Fruit fly (Drosophila melanogaster): ENCODE measurements around the gene tHMG2.

tHMG2 gene

DNA sequence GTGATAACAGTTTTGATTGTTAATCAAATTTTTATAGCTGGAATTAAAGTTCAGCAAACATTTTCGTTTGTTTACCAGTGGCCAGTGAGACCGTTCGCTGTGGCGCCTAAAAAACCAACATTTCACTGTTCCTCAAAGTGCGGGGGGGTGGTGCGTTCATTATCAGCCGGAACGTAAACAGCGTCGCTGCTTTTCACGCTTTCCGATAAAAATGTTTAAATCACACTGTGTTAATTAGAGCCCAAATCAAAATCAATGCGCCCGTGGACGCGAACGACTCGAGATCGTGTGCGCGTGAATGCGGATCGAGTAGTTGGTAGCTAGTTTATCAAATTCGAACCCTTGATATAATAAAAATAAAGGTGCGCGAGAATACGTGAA is 44.9 kb upstream of the tHMG2 start, which contains the start of gene CG34376 (continued):
- TF ChIP-seq slp2 (GFP tag; optimal IDR thresholded peaks at IDR 0.05) (peak; percentile 22), CG8478 (optimal IDR thresholded peaks at IDR 0.05) (no peak), Fer2 (tag; optimal IDR thresholded peaks at IDR 0.05) (no peak), so (GFP tag; IDR thresholded peaks at IDR 0.05) (no peak), tll (GFP tag; optimal IDR thresholded peaks at IDR 0.05) (no peak), oc (tag; optimal IDR thresholded peaks at IDR 0.05) (peak; percentile 21), CG17568 (GFP tag; optimal IDR thresholded peaks at IDR 0.05) (no peak), slbo (GFP tag; IDR thresholded peaks at IDR 0.05) (peak; percentile 66), Oli (tag; optimal IDR thresholded peaks at IDR 0.05) (no peak), CG8924 (tag; optimal IDR thresholded peaks at IDR 0.05) (peak; percentile 65), peb (GFP tag; IDR thresholded peaks at IDR 0.05) (no peak), Hsf (GFP tag; optimal IDR thresholded peaks at IDR 0.05) (no peak), z (GFP tag; IDR thresholded peaks at IDR 0.05) (0 out of 3 replicates have a peak, but pooled peaks have one; percentile 9), Dad (GFP tag; optimal IDR thresholded peaks at IDR 0.05) (no peak), CG7745 (tag; optimal IDR thresholded peaks at IDR 0.05) (no peak), lab (GFP tag; optimal IDR thresholded peaks at IDR 0.05) (peak; percentile 49), CG10959 (GFP tag; IDR thresholded peaks at IDR 0.05) (no peak), dm (GFP tag; optimal IDR thresholded peaks at IDR 0.05) (no peak), Side (GFP tag; optimal IDR thresholded peaks at IDR 0.05) (no peak), Hr3 (GFP tag; optimal IDR thresholded peaks at IDR 0.05) (peak; percentile 33), CG4328 (GFP tag; optimal IDR thresholded peaks at IDR 0.05) (no peak), CG10267 (tag; optimal IDR thresholded peaks at IDR 0.05) (peak; percentile 66), HLH3B (GFP tag; IDR thresholded peaks at IDR 0.05) (peak; percentile 23; the same call in 1 of the 2 replicates), twi (tag; optimal IDR thresholded peaks at IDR 0.05) (no peak), CG31224 (GFP tag; IDR thresholded peaks at IDR 0.05) (peak; percentile 5; the same call in 1 of the 2 replicates), pzg (GFP tag; optimal IDR thresholded peaks at IDR 0.05) (peak; percentile 68), aop (GFP tag; IDR thresholded peaks at IDR 0.05) (peak; percentile 64; the same call in 1 of the 2 replicates), ERR (GFP tag; optimal IDR thresholded peaks at IDR 0.05) (peak; percentile 31), CG17829 (tag; optimal IDR thresholded peaks at IDR 0.05) (peak; percentile 30), CG8765 (GFP tag; IDR thresholded peaks at IDR 0.05) (no peak), CG7271 (tag; optimal IDR thresholded peaks at IDR 0.05) (no peak), CG17186 (GFP tag; optimal IDR thresholded peaks at IDR 0.05) (peak; percentile 62), CG4820 (GFP tag; optimal IDR thresholded peaks at IDR 0.05) (no peak), CG17385 (GFP tag; optimal IDR thresholded peaks at IDR 0.05) (peak; percentile 13), NfI (GFP tag; optimal IDR thresholded peaks at IDR 0.05) (peak; percentile 49), chif (GFP tag; optimal IDR thresholded peaks at IDR 0.05) (no peak), CG11398 (GFP tag; optimal IDR thresholded peaks at IDR 0.05) (no peak), CG1602 (GFP tag; optimal IDR thresholded peaks at IDR 0.05) (no peak), CG11696 (GFP tag; IDR thresholded peaks at IDR 0.05) (no peak), E2f2 (GFP tag; IDR thresholded peaks at IDR 0.05) (no peak), ab (GFP tag; optimal IDR thresholded peaks at IDR 0.05) (no peak), CG13287 (GFP tag; IDR thresholded peaks at IDR 0.05; ENCODE audit: partially characterized antibody) (peak; percentile 26; the same call in 1 of the 2 replicates), CG12155 (GFP tag; optimal IDR thresholded peaks at IDR 0.05) (no peak), trh (GFP tag; optimal IDR thresholded peaks at IDR 0.05) (no peak), sob (GFP tag; IDR thresholded peaks at IDR 0.05) (peak; percentile 31), zen (tag; optimal IDR thresholded peaks at IDR 0.05) (no peak), NC2α (GFP tag; optimal IDR thresholded peaks at IDR 0.05) (no peak), CG17612 (GFP tag; IDR thresholded peaks at IDR 0.05) (no peak), CG12391 (tag; optimal IDR thresholded peaks at IDR 0.05) (peak; percentile 69), CG9932 (GFP tag; IDR thresholded peaks at IDR 0.05) (peak; percentile 51), vfl (GFP tag; optimal IDR thresholded peaks at IDR 0.05) (no peak), ind (GFP tag; optimal IDR thresholded peaks at IDR 0.05) (no peak)
